Fruit fly (Drosophila melanogaster) whole organism, embryonic: ENCODE data around the gene dj-1beta.

Source experiments
- Ada2b ChIP-seq: fragments of 200-800 bp; sonication (Bioruptor generic); IDR thresholded peaks from 2 replicates; pipeline ENCODE4 v1.3.6; 2022; ENCODE audit warnings: missing biosample characterization, missing genetic modification characterization
- Atf6 ChIP-seq: fragments of 200-800 bp; sonication (Bioruptor generic); IDR thresholded peaks from 2 replicates; pipeline ENCODE4 v1.3.6; 2022; ENCODE audit warnings: missing biosample characterization, missing genetic modification characterization
- CG11247 ChIP-seq: fragments of 200-800 bp; sonication (Bioruptor generic); IDR thresholded peaks from 2 replicates; pipeline ENCODE4 v1.3.6; 2022; ENCODE audit warnings: missing biosample characterization, missing genetic modification characterization
- CG11723 ChIP-seq: fragments of 200-800 bp; sonication (Bioruptor generic); optimal IDR thresholded peaks from 2 replicates; lab custom pipeline; 2017; ENCODE audit warnings: missing biosample characterization, mild to moderate bottlenecking, missing genetic modification characterization
- CG12299 ChIP-seq: fragments of 200-800 bp; sonication (Bioruptor generic); optimal IDR thresholded peaks from 2 replicates; lab custom pipeline; 2018; ENCODE audit warnings: missing biosample characterization, mild to moderate bottlenecking, missing genetic modification characterization
- CG14050 ChIP-seq: fragments of 200-800 bp; sonication (Bioruptor generic); IDR thresholded peaks from 3 replicates; pipeline ENCODE4 v1.3.6; 2022; ENCODE audit warnings: missing biosample characterization, missing genetic modification characterization
- CG14710 ChIP-seq: fragments of 200-800 bp; sonication (Bioruptor generic); optimal IDR thresholded peaks from 3 replicates; lab custom pipeline; 2019; ENCODE audit warnings: missing biosample characterization, mild to moderate bottlenecking, missing genetic modification characterization, moderate library complexity
- CG15479 ChIP-seq: fragments of 200-800 bp; sonication (Bioruptor generic); optimal IDR thresholded peaks from 3 replicates; lab custom pipeline; 2019; ENCODE audit warnings: missing biosample characterization, mild to moderate bottlenecking, missing genetic modification characterization, moderate library complexity
- CG17802 ChIP-seq: fragments of 200-800 bp; sonication (Bioruptor generic); optimal IDR thresholded peaks from 2 replicates; lab custom pipeline; 2018; ENCODE audit warnings: missing biosample characterization, mild to moderate bottlenecking, missing genetic modification characterization, moderate library complexity
- CG1832 ChIP-seq: fragments of 200-800 bp; sonication (Bioruptor generic); optimal IDR thresholded peaks from 2 replicates; lab custom pipeline; 2017; ENCODE audit warnings: missing biosample characterization, mild to moderate bottlenecking, missing genetic modification characterization, inconsistent platforms
- CG2129 ChIP-seq: fragments of 200-800 bp; sonication (Bioruptor generic); IDR thresholded peaks from 2 replicates; pipeline ENCODE4 v1.3.6; 2022; ENCODE audit warnings: missing biosample characterization, missing genetic modification characterization; ENCODE audit not compliant: partially characterized antibody
- CG2712 ChIP-seq: fragments of 200-800 bp; optimal IDR thresholded peaks from 3 replicates; lab custom pipeline; 2019; ENCODE audit warnings: missing biosample characterization, mild to moderate bottlenecking, missing genetic modification characterization, moderate library complexity
- CG31441 ChIP-seq: fragments of 200-800 bp; sonication (Bioruptor generic); IDR thresholded peaks from 2 replicates; pipeline ENCODE4 v1.3.6; 2022; ENCODE audit warnings: missing biosample characterization, missing genetic modification characterization
- CG3407 ChIP-seq: fragments of 200-800 bp; sonication (Bioruptor generic); optimal IDR thresholded peaks from 2 replicates; lab custom pipeline; 2018; ENCODE audit warnings: missing biosample characterization, mild to moderate bottlenecking, missing genetic modification characterization
- CG34422 ChIP-seq: fragments of 200-800 bp; sonication (Bioruptor generic); IDR thresholded peaks from 3 replicates; pipeline ENCODE4 v1.3.6; 2022; ENCODE audit warnings: missing biosample characterization, missing genetic modification characterization
- CG3995 ChIP-seq: fragments of 200-800 bp; sonication (Bioruptor generic); optimal IDR thresholded peaks from 3 replicates; lab custom pipeline; 2016; ENCODE audit warnings: missing biosample characterization, missing genetic modification characterization
- CG4424 ChIP-seq: fragments of 200-800 bp; sonication (Bioruptor generic); optimal IDR thresholded peaks from 3 replicates; lab custom pipeline; 2016; ENCODE audit warnings: missing biosample characterization, missing genetic modification characterization
- CG7786 ChIP-seq: fragments of 200-800 bp; sonication (Bioruptor generic); optimal IDR thresholded peaks from 2 replicates; lab custom pipeline; 2016; ENCODE audit warnings: missing biosample characterization, missing genetic modification characterization
- CG8089 ChIP-seq: fragments of 200-800 bp; sonication (Bioruptor generic); optimal IDR thresholded peaks from 3 replicates; lab custom pipeline; 2016; ENCODE audit warnings: missing biosample characterization, missing genetic modification characterization
- CG9797 ChIP-seq: fragments of 200-800 bp; sonication (Bioruptor generic); optimal IDR thresholded peaks from 3 replicates; lab custom pipeline; 2018; ENCODE audit warnings: missing biosample characterization, mild to moderate bottlenecking, missing genetic modification characterization
- Dbx ChIP-seq: fragments of 200-800 bp; sonication (Bioruptor generic); IDR thresholded peaks from 3 replicates; pipeline ENCODE4 v1.3.6; 2022; ENCODE audit warnings: missing biosample characterization, missing genetic modification characterization
- Dp ChIP-seq: fragments of 200-800 bp; sonication (Bioruptor generic); optimal IDR thresholded peaks from 2 replicates; lab custom pipeline; 2018; ENCODE audit warnings: missing biosample characterization, mild to moderate bottlenecking, missing genetic modification characterization, moderate library complexity
- HLHmδ ChIP-seq: fragments of 200-800 bp; sonication (Bioruptor generic); optimal IDR thresholded peaks from 2 replicates; lab custom pipeline; 2018; ENCODE audit warnings: missing biosample characterization, mild to moderate bottlenecking, missing genetic modification characterization, moderate library complexity
- Hmr ChIP-seq: fragments of 200-800 bp; sonication (Bioruptor generic); optimal IDR thresholded peaks from 3 replicates; lab custom pipeline; 2017; ENCODE audit warnings: mild to moderate bottlenecking, missing biosample characterization, missing genetic modification reagents, missing genetic modification characterization
- Jarid2 ChIP-seq: fragments of 200-800 bp; sonication (Bioruptor generic); optimal IDR thresholded peaks from 3 replicates; lab custom pipeline; 2017; ENCODE audit warnings: mild to moderate bottlenecking, missing biosample characterization, missing genetic modification reagents, missing genetic modification characterization
- Lhr ChIP-seq: fragments of 200-800 bp; sonication (Bioruptor generic); optimal IDR thresholded peaks from 3 replicates; lab custom pipeline; 2017; ENCODE audit warnings: mild to moderate bottlenecking, missing biosample characterization, missing genetic modification reagents, missing genetic modification characterization
- MBD-R2 ChIP-seq: fragments of 200-800 bp; sonication (Bioruptor generic); IDR thresholded peaks from 2 replicates; pipeline ENCODE4 v1.3.6; 2022; ENCODE audit warnings: missing biosample characterization, missing genetic modification characterization
- Nf-YC ChIP-seq: fragments of 200-800 bp; optimal IDR thresholded peaks from 3 replicates; lab custom pipeline; 2019; ENCODE audit warnings: missing biosample characterization, mild to moderate bottlenecking, missing genetic modification characterization, moderate library complexity
- PHDP ChIP-seq: fragments of 200-800 bp; sonication (Bioruptor generic); optimal IDR thresholded peaks from 3 replicates; lab custom pipeline; 2018; ENCODE audit warnings: missing biosample characterization, mild to moderate bottlenecking, missing genetic modification characterization, moderate library complexity
- Tbp ChIP-seq: fragments of >200 bp; optimal IDR thresholded peaks from 2 replicates; lab custom pipeline; 2018; ENCODE audit warnings: missing biosample characterization, missing genetic modification characterization
- ash1 ChIP-seq: fragments of 200-800 bp; sonication (Bioruptor generic); optimal IDR thresholded peaks from 2 replicates; lab custom pipeline; 2018; ENCODE audit warnings: missing biosample characterization, mild to moderate bottlenecking, missing genetic modification characterization
- cg ChIP-seq: fragments of 200-800 bp; sonication (Bioruptor generic); optimal IDR thresholded peaks from 3 replicates; lab custom pipeline; 2019; ENCODE audit warnings: missing biosample characterization, mild to moderate bottlenecking, missing genetic modification characterization, moderate library complexity
- chm ChIP-seq: fragments of 200-800 bp; sonication (Bioruptor generic); IDR thresholded peaks from 2 replicates; pipeline ENCODE4 v1.3.6; 2022; ENCODE audit warnings: missing biosample characterization, missing genetic modification characterization
- ci ChIP-seq: fragments of 200-800 bp; sonication (Bioruptor generic); IDR thresholded peaks from 3 replicates; pipeline ENCODE4 v1.3.6; 2022; ENCODE audit warnings: missing biosample characterization, missing genetic modification characterization
- crol ChIP-seq: fragments of 200-800 bp; sonication (Bioruptor generic); IDR thresholded peaks from 2 replicates; pipeline ENCODE4 v1.3.6; 2022; ENCODE audit warnings: missing biosample characterization, missing genetic modification characterization
- dmrt11E ChIP-seq: fragments of 200-800 bp; sonication (Bioruptor generic); optimal IDR thresholded peaks from 3 replicates; lab custom pipeline; 2018; ENCODE audit warnings: missing biosample characterization, mild to moderate bottlenecking, missing genetic modification characterization, moderate library complexity
- dmrt99B ChIP-seq: fragments of 200-800 bp; sonication (Bioruptor generic); optimal IDR thresholded peaks from 2 replicates; lab custom pipeline; 2018; ENCODE audit warnings: missing biosample characterization, mild to moderate bottlenecking, missing genetic modification characterization, moderate library complexity
- dysf ChIP-seq: fragments of 200-800 bp; sonication (Bioruptor generic); IDR thresholded peaks from 3 replicates; pipeline ENCODE4 v1.3.6; 2022; ENCODE audit warnings: missing biosample characterization, missing genetic modification characterization
- gro ChIP-seq: fragments of 200-800 bp; sonication (Bioruptor generic); optimal IDR thresholded peaks from 2 replicates; lab custom pipeline; 2016; ENCODE audit warnings: missing biosample characterization, missing genetic modification characterization
- gsb ChIP-seq: fragments of 200-800 bp; sonication (Bioruptor generic); IDR thresholded peaks from 2 replicates; pipeline ENCODE4 v1.3.6; 2022; ENCODE audit warnings: missing biosample characterization, missing genetic modification characterization
- gt ChIP-seq: fragments of 200-800 bp; sonication (Bioruptor generic); IDR thresholded peaks from 2 replicates; pipeline ENCODE4 v1.3.6; 2022; ENCODE audit warnings: missing biosample characterization, missing genetic modification characterization
- knrl ChIP-seq: fragments of 200-800 bp; sonication (Bioruptor generic); IDR thresholded peaks from 3 replicates; pipeline ENCODE4 v1.3.6; 2022; ENCODE audit warnings: missing biosample characterization, missing genetic modification characterization; ENCODE audit not compliant: partially characterized antibody
- maf-S ChIP-seq: fragments of 200-800 bp; sonication (Bioruptor generic); optimal IDR thresholded peaks from 2 replicates; lab custom pipeline; 2016; ENCODE audit warnings: missing biosample characterization, missing genetic modification characterization
- phol ChIP-seq: fragments of 200-800 bp; sonication (Bioruptor generic); optimal IDR thresholded peaks from 3 replicates; lab custom pipeline; 2018; ENCODE audit warnings: missing biosample characterization, mild to moderate bottlenecking, missing genetic modification characterization, moderate library complexity
- pzg ChIP-seq: fragments of 200-800 bp; sonication (Bioruptor generic); optimal IDR thresholded peaks from 3 replicates; lab custom pipeline; 2018; ENCODE audit warnings: missing biosample characterization, mild to moderate bottlenecking, missing genetic modification characterization, moderate library complexity
- sug ChIP-seq: fragments of 200-800 bp; optimal IDR thresholded peaks from 2 replicates; lab custom pipeline; 2019; ENCODE audit warnings: missing biosample characterization, mild to moderate bottlenecking, missing genetic modification characterization, moderate library complexity
- trem ChIP-seq: fragments of 200-800 bp; optimal IDR thresholded peaks from 3 replicates; lab custom pipeline; 2019; ENCODE audit warnings: missing biosample characterization, mild to moderate bottlenecking, missing genetic modification characterization, moderate library complexity
- ttk ChIP-seq: fragments of 200-800 bp; sonication (Bioruptor generic); IDR thresholded peaks from 2 replicates; pipeline ENCODE4 v2.1.2; 2022; ENCODE audit warnings: missing biosample characterization, missing genetic modification characterization
- yki ChIP-seq: fragments of >200 bp; optimal IDR thresholded peaks from 3 replicates; lab custom pipeline; 2018
- zen2 ChIP-seq: fragments of 200-800 bp; sonication (Bioruptor generic); IDR thresholded peaks from 3 replicates; pipeline ENCODE4 v1.3.6; 2022; ENCODE audit warnings: missing biosample characterization, missing genetic modification characterization; ENCODE audit not compliant: partially characterized antibody

Gene dj-1beta

DNA sequence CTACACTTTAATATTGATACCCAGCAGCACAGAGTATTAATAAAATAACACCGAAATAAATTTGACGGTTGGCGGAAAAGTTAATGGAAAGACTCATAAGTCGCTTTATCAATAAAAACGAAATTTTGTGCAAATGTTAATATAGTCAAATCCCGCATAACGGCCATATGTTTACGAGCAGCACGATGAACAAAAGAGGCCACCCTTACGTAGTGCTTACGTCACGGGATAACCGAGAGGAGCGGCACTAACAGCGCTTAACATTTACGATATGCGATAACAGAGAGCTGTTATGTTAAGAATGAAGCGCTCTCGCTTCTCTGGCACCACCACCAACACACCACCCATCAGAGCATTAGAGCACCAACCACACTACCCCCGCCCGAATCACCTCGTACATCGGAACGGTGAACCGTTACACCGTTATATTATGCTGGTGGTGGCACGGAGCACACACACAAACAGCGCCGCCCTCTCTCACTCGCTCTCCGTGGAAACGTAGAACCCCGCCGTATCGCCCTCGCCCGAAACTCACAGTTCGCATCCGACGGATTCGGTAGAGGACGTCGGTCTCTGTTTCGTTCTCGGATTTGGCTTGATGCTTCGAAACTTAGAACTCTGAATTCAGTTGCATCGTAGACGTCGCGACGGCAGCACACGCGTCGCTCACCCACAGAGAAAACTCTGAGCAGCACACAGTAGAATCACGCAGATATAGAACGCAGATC, 41.4 kb upstream of the dj-1beta start, which contains the start of gene zfh1 (continued):
- TF ChIP-seq CG15479 = peak; percentile 28
- 0 out of 2 replicates have a peak, but pooled peaks have one; percentile 26 for TF ChIP-seq Atf6
- no peak for TF ChIP-seq CG12299
- no peak for TF ChIP-seq Ada2b (GFP tag; lab: Robert Waterston, UW)
- no peak for TF ChIP-seq pzg (GFP tag; lab: Kevin White, UChicago)
- no peak for TF ChIP-seq dmrt99B
- no peak for TF ChIP-seq maf-S (GFP tag; lab: Kevin White, UChicago)
- peak; percentile 62; the same call in 2 of the 3 replicates for TF ChIP-seq zen2
- TF ChIP-seq CG7786 (GFP tag; lab: Kevin White, UChicago) = no peak
- TF ChIP-seq chm (GFP tag; lab: Robert Waterston, UW) = peak; percentile 73; the same call in 1 of the 2 replicates
- no peak for TF ChIP-seq ttk (GFP tag; lab: Robert Waterston, UW)
- TF ChIP-seq CG4424 (GFP tag; lab: Kevin White, UChicago) = no peak
- TF ChIP-seq Jarid2 = peak; percentile 94
- no peak for TF ChIP-seq CG2129 (GFP tag; lab: Robert Waterston, UW)
- peak; percentile 30 for TF ChIP-seq CG1832 (GFP tag; lab: Kevin White, UChicago)
- TF ChIP-seq PHDP (tag; lab: Kevin White, UChicago) = no peak
- TF ChIP-seq Tbp (GFP tag; lab: Kevin White, UChicago) = no peak
- no peak for TF ChIP-seq gt (GFP tag; lab: Robert Waterston, UW)
- peak; percentile 93 for TF ChIP-seq Nf-YC (tag; lab: Kevin White, UChicago)
- 0 out of 3 replicates have a peak, but pooled peaks have one; percentile 45 for TF ChIP-seq Dbx (GFP tag; lab: Robert Waterston, UW)
- no peak for TF ChIP-seq CG2712 (tag; lab: Kevin White, UChicago)
- TF ChIP-seq gsb (GFP tag; lab: Robert Waterston, UW) = no peak
- TF ChIP-seq knrl (GFP tag; lab: Robert Waterston, UW) = peak; percentile 42; the same call in 1 of the 3 replicates
- no peak for TF ChIP-seq Dp (GFP tag; lab: Kevin White, UChicago)
- peak; percentile 17 for TF ChIP-seq gro
- TF ChIP-seq CG31441 = no peak
- TF ChIP-seq dysf (GFP tag; lab: Robert Waterston, UW) = no peak
- TF ChIP-seq phol (tag; lab: Kevin White, UChicago) = no peak
- TF ChIP-seq ash1 (GFP tag; lab: Kevin White, UChicago) = peak; percentile 38
- TF ChIP-seq trem (tag; lab: Kevin White, UChicago) = no peak
- peak; percentile 8 for TF ChIP-seq sug (tag; lab: Kevin White, UChicago)
- TF ChIP-seq MBD-R2 (GFP tag; lab: Robert Waterston, UW) = peak; percentile 19; the same call in 1 of the 2 replicates
- TF ChIP-seq dmrt11E (tag; lab: Kevin White, UChicago) = no peak
- no peak for TF ChIP-seq CG11723 (GFP tag; lab: Kevin White, UChicago)
- no peak for TF ChIP-seq CG14710
- no peak for TF ChIP-seq CG11247 (GFP tag; lab: Robert Waterston, UW)
- TF ChIP-seq crol (GFP tag; lab: Robert Waterston, UW) = peak; percentile 92
- no peak for TF ChIP-seq CG9797
- peak; percentile 25 for TF ChIP-seq HLHmδ (GFP tag; lab: Kevin White, UChicago)
- no peak for TF ChIP-seq CG34422 (GFP tag; lab: Robert Waterston, UW)
- TF ChIP-seq Lhr (GFP tag; lab: Kevin White, UChicago) = no peak
- no peak for TF ChIP-seq CG14050 (GFP tag; lab: Robert Waterston, UW)
- TF ChIP-seq CG17802 = no peak
- peak; percentile 57; the same call in 2 of the 3 replicates for TF ChIP-seq ci (GFP tag; lab: Robert Waterston, UW)
- peak; percentile 35 for TF ChIP-seq CG3995
- peak; percentile 90 for TF ChIP-seq cg
- TF ChIP-seq Hmr (GFP tag; lab: Kevin White, UChicago) = peak; percentile 16
- no peak for TF ChIP-seq CG8089 (GFP tag; lab: Kevin White, UChicago)
- TF ChIP-seq yki = peak; percentile 52
- TF ChIP-seq CG3407 (GFP tag; lab: Kevin White, UChicago) = no peak
